Fruit fly (Drosophila melanogaster) whole organism, embryonic: ENCODE results near the gene CG43658.

ENCODE experiments used
- Ada2b ChIP-seq: fragments of 200-800 bp; sonication (Bioruptor generic); IDR thresholded peaks from 2 replicates; pipeline ENCODE4 v1.3.6; 2022; ENCODE audit warnings: missing biosample characterization, missing genetic modification characterization
- Aef1 ChIP-seq: fragments of 200-800 bp; sonication (Bioruptor generic); IDR thresholded peaks from 3 replicates; pipeline ENCODE4 v1.3.6; 2022; ENCODE audit warnings: missing biosample characterization, missing genetic modification characterization
- Blimp-1 ChIP-seq: fragments of 200-800 bp; sonication (Bioruptor generic); optimal IDR thresholded peaks from 3 replicates; lab custom pipeline; 2018; ENCODE audit warnings: missing biosample characterization, missing genetic modification characterization, mild to moderate bottlenecking, moderate library complexity, missing genetic modification reagents
- C15 ChIP-seq: fragments of 200-800 bp; sonication (Bioruptor generic); IDR thresholded peaks from 3 replicates; pipeline ENCODE4 v1.3.6; 2022; ENCODE audit warnings: missing biosample characterization, missing genetic modification characterization
- CG10147 ChIP-seq: fragments of 200-800 bp; sonication (Bioruptor generic); optimal IDR thresholded peaks from 2 replicates; lab custom pipeline; 2019; ENCODE audit warnings: missing biosample characterization, mild to moderate bottlenecking, missing genetic modification characterization, moderate library complexity
- CG1024 ChIP-seq: fragments of 200-800 bp; sonication (Bioruptor generic); IDR thresholded peaks from 2 replicates; pipeline ENCODE4 v1.3.6; 2022; ENCODE audit warnings: missing biosample characterization, missing genetic modification characterization
- CG10267 ChIP-seq: fragments of 200-800 bp; sonication (Bioruptor generic); optimal IDR thresholded peaks from 2 replicates; lab custom pipeline; 2018; ENCODE audit warnings: missing biosample characterization, mild to moderate bottlenecking, missing genetic modification characterization, moderate library complexity
- CG11398 ChIP-seq: fragments of 200-800 bp; sonication (Bioruptor generic); optimal IDR thresholded peaks from 2 replicates; lab custom pipeline; 2016; ENCODE audit warnings: missing biosample characterization, missing genetic modification characterization
- CG11696 ChIP-seq: fragments of 200-800 bp; sonication (Bioruptor generic); IDR thresholded peaks from 2 replicates; pipeline ENCODE4 v1.3.6; 2022; ENCODE audit warnings: missing biosample characterization, missing genetic modification characterization
- CG13424 ChIP-seq: fragments of 200-800 bp; sonication (Bioruptor generic); optimal IDR thresholded peaks from 2 replicates; lab custom pipeline; 2019; ENCODE audit warnings: missing biosample characterization, mild to moderate bottlenecking, missing genetic modification characterization, moderate library complexity
- CG13775 ChIP-seq: fragments of 200-800 bp; sonication (Bioruptor generic); optimal IDR thresholded peaks from 3 replicates; lab custom pipeline; 2017; ENCODE audit warnings: missing biosample characterization, mild to moderate bottlenecking, missing genetic modification characterization
- CG18262 ChIP-seq: fragments of 200-800 bp; optimal IDR thresholded peaks from 3 replicates; lab custom pipeline; 2019; ENCODE audit warnings: missing biosample characterization, mild to moderate bottlenecking, missing genetic modification characterization, moderate library complexity
- CG18476 ChIP-seq: fragments of 200-800 bp; sonication (Bioruptor generic); optimal IDR thresholded peaks from 2 replicates; lab custom pipeline; 2016; ENCODE audit warnings: missing biosample characterization, mild to moderate bottlenecking, missing genetic modification characterization
- CG32772 ChIP-seq: fragments of 200-800 bp; sonication (Bioruptor generic); IDR thresholded peaks from 2 replicates; pipeline ENCODE4 v1.3.6; 2022; ENCODE audit warnings: missing biosample characterization, missing genetic modification characterization
- CG34224 ChIP-seq: fragments of 200-800 bp; sonication (Bioruptor generic); IDR thresholded peaks from 3 replicates; pipeline ENCODE4 v1.3.6; 2022; ENCODE audit warnings: missing biosample characterization, missing genetic modification characterization; ENCODE audit not compliant: partially characterized antibody
- CG3726 ChIP-seq: fragments of 200-800 bp; sonication (Bioruptor generic); IDR thresholded peaks from 3 replicates; pipeline ENCODE4, ENCODE4 v1.3.6; 2022; ENCODE audit warnings: missing biosample characterization, missing genetic modification characterization
- CG42726 ChIP-seq: fragments of 200-800 bp; sonication (Bioruptor generic); IDR thresholded peaks from 2 replicates; pipeline ENCODE4 v1.3.6; 2022; ENCODE audit warnings: missing biosample characterization, missing genetic modification characterization; ENCODE audit not compliant: partially characterized antibody
- CG4617 ChIP-seq: fragments of 200-800 bp; sonication (Bioruptor generic); optimal IDR thresholded peaks from 3 replicates; lab custom pipeline; 2016; ENCODE audit warnings: missing biosample characterization, missing genetic modification characterization, borderline replicate concordance
- CG8478 ChIP-seq: fragments of >200 bp; optimal IDR thresholded peaks from 2 replicates; lab custom pipeline; 2018
- Lhr ChIP-seq: fragments of 200-800 bp; sonication (Bioruptor generic); optimal IDR thresholded peaks from 3 replicates; lab custom pipeline; 2017; ENCODE audit warnings: mild to moderate bottlenecking, missing biosample characterization, missing genetic modification reagents, missing genetic modification characterization
- Mes4 ChIP-seq: fragments of 200-800 bp; sonication (Bioruptor generic); optimal IDR thresholded peaks from 2 replicates; lab custom pipeline; 2016; ENCODE audit warnings: missing biosample characterization, missing genetic modification characterization
- Myb ChIP-seq: fragments of 200-800 bp; sonication (Bioruptor generic); optimal IDR thresholded peaks from 2 replicates; lab custom pipeline; 2016; ENCODE audit warnings: missing biosample characterization, missing genetic modification characterization
- Neu2 ChIP-seq: fragments of 200-800 bp; sonication (Bioruptor generic); optimal IDR thresholded peaks from 3 replicates; lab custom pipeline; 2016; ENCODE audit warnings: missing biosample characterization, missing genetic modification characterization, borderline replicate concordance
- Sox102F ChIP-seq: fragments of 200-800 bp; sonication (Bioruptor generic); optimal IDR thresholded peaks from 2 replicates; lab custom pipeline; 2018; ENCODE audit warnings: missing biosample characterization, mild to moderate bottlenecking, missing genetic modification characterization, moderate library complexity
- Sry-β ChIP-seq: fragments of 200-800 bp; sonication (Bioruptor generic); optimal IDR thresholded peaks from 2 replicates; lab custom pipeline; 2018; ENCODE audit warnings: missing biosample characterization, mild to moderate bottlenecking, missing genetic modification characterization, moderate library complexity
- Xrp1 ChIP-seq: fragments of 200-800 bp; sonication (Bioruptor generic); IDR thresholded peaks from 2 replicates; pipeline ENCODE4 v1.3.6; 2022; ENCODE audit warnings: missing biosample characterization, missing genetic modification characterization
- aop ChIP-seq: fragments of 200-800 bp; sonication (Bioruptor generic); IDR thresholded peaks from 2 replicates; pipeline ENCODE4 v1.3.6; 2022; ENCODE audit warnings: missing biosample characterization, missing genetic modification characterization
- ash1 ChIP-seq: fragments of 200-800 bp; sonication (Bioruptor generic); optimal IDR thresholded peaks from 2 replicates; lab custom pipeline; 2018; ENCODE audit warnings: missing biosample characterization, mild to moderate bottlenecking, missing genetic modification characterization
- bab2 ChIP-seq: fragments of 200-800 bp; sonication (Bioruptor generic); optimal IDR thresholded peaks from 2 replicates; lab custom pipeline; 2016; ENCODE audit warnings: missing biosample characterization, missing genetic modification characterization
- cg ChIP-seq: fragments of 200-800 bp; sonication (Bioruptor generic); optimal IDR thresholded peaks from 3 replicates; lab custom pipeline; 2019; ENCODE audit warnings: missing biosample characterization, mild to moderate bottlenecking, missing genetic modification characterization, moderate library complexity
- ci ChIP-seq: fragments of 200-800 bp; sonication (Bioruptor generic); IDR thresholded peaks from 3 replicates; pipeline ENCODE4 v1.3.6; 2022; ENCODE audit warnings: missing biosample characterization, missing genetic modification characterization
- crc ChIP-seq: fragments of 200-800 bp; sonication (Bioruptor generic); optimal IDR thresholded peaks from 2 replicates; lab custom pipeline; 2016; ENCODE audit warnings: missing biosample characterization, missing genetic modification characterization
- dmrt11E ChIP-seq: fragments of 200-800 bp; sonication (Bioruptor generic); optimal IDR thresholded peaks from 3 replicates; lab custom pipeline; 2018; ENCODE audit warnings: missing biosample characterization, mild to moderate bottlenecking, missing genetic modification characterization, moderate library complexity
- emc ChIP-seq: fragments of 200-800 bp; sonication (Bioruptor generic); optimal IDR thresholded peaks from 2 replicates; lab custom pipeline; 2016; ENCODE audit warnings: missing biosample characterization, missing genetic modification characterization
- ewg ChIP-seq: fragments of 200-800 bp; sonication (Bioruptor generic); optimal IDR thresholded peaks from 3 replicates; lab custom pipeline; 2017; ENCODE audit warnings: mild to moderate bottlenecking, missing biosample characterization, missing genetic modification reagents, missing genetic modification characterization
- fru ChIP-seq: fragments of >200 bp; optimal IDR thresholded peaks from 2 replicates; lab custom pipeline; 2017
- gem ChIP-seq: fragments of 200-800 bp; sonication (Bioruptor generic); optimal IDR thresholded peaks from 2 replicates; lab custom pipeline; 2019; ENCODE audit warnings: missing biosample characterization, mild to moderate bottlenecking, missing genetic modification characterization, moderate library complexity
- gfzf ChIP-seq: fragments of 200-800 bp; sonication (Bioruptor generic); optimal IDR thresholded peaks from 2 replicates; lab custom pipeline; 2016; ENCODE audit warnings: missing biosample characterization, mild to moderate bottlenecking, missing genetic modification characterization, moderate library complexity
- gro ChIP-seq: fragments of 200-800 bp; sonication (Bioruptor generic); optimal IDR thresholded peaks from 2 replicates; lab custom pipeline; 2016; ENCODE audit warnings: missing biosample characterization, missing genetic modification characterization
- gsb-n ChIP-seq: fragments of 200-800 bp; sonication (Bioruptor generic); optimal IDR thresholded peaks from 3 replicates; lab custom pipeline; 2018; ENCODE audit warnings: missing biosample characterization, mild to moderate bottlenecking, missing genetic modification characterization
- her ChIP-seq: fragments of 200-800 bp; sonication (Bioruptor generic); optimal IDR thresholded peaks from 2 replicates; lab custom pipeline; 2016; ENCODE audit warnings: missing biosample characterization, missing genetic modification characterization
- jing ChIP-seq: fragments of 200-800 bp; sonication (Bioruptor generic); optimal IDR thresholded peaks from 2 replicates; lab custom pipeline; 2018; ENCODE audit warnings: missing biosample characterization, mild to moderate bottlenecking, missing genetic modification characterization
- lmd ChIP-seq: fragments of 200-800 bp; sonication (Bioruptor generic); IDR thresholded peaks from 2 replicates; pipeline ENCODE4 v1.3.6; 2022; ENCODE audit warnings: missing biosample characterization, missing genetic modification characterization
- nmo ChIP-seq: fragments of 200-800 bp; sonication (Bioruptor generic); optimal IDR thresholded peaks from 2 replicates; lab custom pipeline; 2018; ENCODE audit warnings: missing biosample characterization, mild to moderate bottlenecking, missing genetic modification characterization, moderate library complexity
- pita ChIP-seq: fragments of 200-800 bp; sonication (Bioruptor generic); optimal IDR thresholded peaks from 2 replicates; lab custom pipeline; 2017; ENCODE audit warnings: missing biosample characterization, mild to moderate bottlenecking, missing genetic modification characterization
- pros ChIP-seq: fragments of 200-800 bp; sonication (Bioruptor generic); optimal IDR thresholded peaks from 3 replicates; lab custom pipeline; 2019; ENCODE audit warnings: missing biosample characterization, mild to moderate bottlenecking, missing genetic modification characterization, moderate library complexity
- sens ChIP-seq: fragments of 200-800 bp; sonication (Bioruptor generic); peaks from one replicate; lab custom pipeline; 2016; ENCODE audit warnings: missing biosample characterization, missing genetic modification characterization
- ssp ChIP-seq: fragments of 200-800 bp; sonication (Bioruptor generic); IDR thresholded peaks from 2 replicates; pipeline ENCODE4 v1.3.6; 2022; ENCODE audit warnings: missing biosample characterization, missing genetic modification characterization
- tgo ChIP-seq: fragments of 200-800 bp; sonication (Bioruptor generic); IDR thresholded peaks from 3 replicates; pipeline ENCODE4 v1.3.6; 2022; ENCODE audit warnings: missing biosample characterization, missing genetic modification characterization
- zf30C ChIP-seq: fragments of 200-800 bp; sonication (Bioruptor generic); optimal IDR thresholded peaks from 3 replicates; lab custom pipeline; 2018; ENCODE audit warnings: missing biosample characterization, mild to moderate bottlenecking, missing genetic modification characterization
- zfh1 ChIP-seq: fragments of 200-800 bp; sonication (Bioruptor generic); IDR thresholded peaks from 3 replicates; pipeline ENCODE4 v1.3.6; 2022; ENCODE audit warnings: missing biosample characterization, missing genetic modification characterization

The CG43658 gene

dm6 chrX:17495244-17495798 is 65.7 kb downstream of the CG43658 start (continued):
- TF ChIP-seq CG1024 (GFP tag; lab: Robert Waterston, UW), result no peak
- TF ChIP-seq gfzf (GFP tag; lab: Kevin White, UChicago), result no peak
- TF ChIP-seq Mes4 (GFP tag; lab: Kevin White, UChicago), result no peak
- TF ChIP-seq fru, result no peak
- peak; percentile 12 for TF ChIP-seq CG13775 (GFP tag; lab: Kevin White, UChicago)
- no peak for TF ChIP-seq cg (GFP tag; lab: Kevin White, UChicago)
- no peak for TF ChIP-seq her (GFP tag; lab: Kevin White, UChicago)
- TF ChIP-seq pros, result peak; percentile 46
- TF ChIP-seq pita (GFP tag; lab: Kevin White, UChicago), result no peak
- peak; percentile 42 for TF ChIP-seq Blimp-1
- peak; percentile 28; the same call in 1 of the 2 replicates for TF ChIP-seq lmd (GFP tag; lab: Robert Waterston, UW)
- no peak for TF ChIP-seq zf30C (GFP tag; lab: Kevin White, UChicago)
- no peak for TF ChIP-seq CG18476
- no peak for TF ChIP-seq ewg (GFP tag; lab: Kevin White, UChicago)
- TF ChIP-seq CG34224 (GFP tag; lab: Robert Waterston, UW), result no peak
- no peak for TF ChIP-seq C15 (GFP tag; lab: Robert Waterston, UW)
- no peak for TF ChIP-seq CG32772
- no peak for TF ChIP-seq CG11398
- no peak for TF ChIP-seq gro (GFP tag; lab: Kevin White, UChicago)
- peak; percentile 54; the same call in 1 of the 2 replicates for TF ChIP-seq Xrp1 (GFP tag; lab: Robert Waterston, UW)
- TF ChIP-seq Sox102F (GFP tag; lab: Kevin White, UChicago), result peak; percentile 11
- no peak for TF ChIP-seq CG42726 (GFP tag; lab: Robert Waterston, UW)
- no peak for TF ChIP-seq Myb
- no peak for TF ChIP-seq aop
- TF ChIP-seq Lhr (GFP tag; lab: Kevin White, UChicago), result no peak
- peak; percentile 49 for TF ChIP-seq gem
- TF ChIP-seq CG10267 (tag; lab: Kevin White, UChicago), result peak; percentile 16
- peak; percentile 19; the same call in 1 of the 3 replicates for TF ChIP-seq ci (GFP tag; lab: Robert Waterston, UW)
- TF ChIP-seq CG18262 (tag; lab: Kevin White, UChicago), result peak; percentile 30
- no peak for TF ChIP-seq Sry-β (GFP tag; lab: Kevin White, UChicago)
- no peak for TF ChIP-seq CG13424 (tag; lab: Kevin White, UChicago)
- no peak for TF ChIP-seq CG8478
- no peak for TF ChIP-seq emc (GFP tag; lab: Kevin White, UChicago)
- no peak for TF ChIP-seq CG3726 (GFP tag; lab: Robert Waterston, UW)
- no peak for TF ChIP-seq jing
- TF ChIP-seq tgo (GFP tag; lab: Robert Waterston, UW), result no peak; the same call in 2 of the 3 replicates
- TF ChIP-seq CG10147, result no peak
- no peak for TF ChIP-seq gsb-n
- TF ChIP-seq dmrt11E, result peak; percentile 40
- peak; percentile 69 for TF ChIP-seq sens (GFP tag; lab: Kevin White, UChicago)
- TF ChIP-seq CG11696 (GFP tag; lab: Robert Waterston, UW), result peak; percentile 91
- TF ChIP-seq nmo (GFP tag; lab: Kevin White, UChicago), result peak; percentile 5
- no peak for TF ChIP-seq bab2 (GFP tag; lab: Kevin White, UChicago)
- TF ChIP-seq Ada2b (GFP tag; lab: Robert Waterston, UW), result 0 out of 2 replicates have a peak, but pooled peaks have one; percentile 26
- TF ChIP-seq Aef1 (GFP tag; lab: Robert Waterston, UW), result peak; percentile 20; the same call in 1 of the 3 replicates
- TF ChIP-seq zfh1, result peak; percentile 44; the same call in 1 of the 3 replicates
- TF ChIP-seq crc (GFP tag; lab: Kevin White, UChicago), result no peak
- TF ChIP-seq ash1 (GFP tag; lab: Kevin White, UChicago), result no peak
- no peak for TF ChIP-seq CG4617 (GFP tag; lab: Kevin White, UChicago)
- TF ChIP-seq ssp (GFP tag; lab: Robert Waterston, UW), result no peak
- no peak for TF ChIP-seq Neu2 (GFP tag; lab: Kevin White, UChicago)
